Worm (Caenorhabditis elegans) whole organism, midembryonic: ENCODE results near the gene F49F1.17.
"Not testable (repeated sequence)": the region's sequence is repeated elsewhere in the genome, so short reads cannot be mapped to it uniquely, and the experiment has no call there.

Source experiments
- T22C8.4 ChIP-seq: fragments of 200-800 bp; sonication (Bioruptor generic); IDR thresholded peaks from 2 replicates; pipeline ENCODE4 v1.3.6; 2022; ENCODE audit warnings: missing genetic modification characterization, missing compliant biosample characterization
- cog-1 ChIP-seq: sonication (generic microtip); optimal IDR thresholded peaks from 2 replicates; lab custom pipeline; 2016; ENCODE audit warnings: missing genetic modification characterization, missing compliant biosample characterization
- flt-1 ChIP-seq: fragments of 200-800 bp; sonication (Bioruptor generic); IDR thresholded peaks from 2 replicates; pipeline ENCODE4 v1.3.6; 2022; ENCODE audit warnings: missing genetic modification characterization, missing compliant biosample characterization
- klf-2 ChIP-seq: fragments of 200-800 bp; sonication (Bioruptor generic); conservative IDR thresholded peaks from 2 replicates; pipeline ENCODE4 v1.3.6; 2022; ENCODE audit warnings: missing genetic modification reagents, missing genetic modification characterization, missing compliant biosample characterization
- med-1 ChIP-seq: sonication (generic microtip); optimal IDR thresholded peaks from 2 replicates; lab custom pipeline; 2017; ENCODE audit warnings: missing genetic modification characterization, mild to moderate bottlenecking, missing compliant biosample characterization, antibody characterized with exemption, missing genetic modification reagents; ENCODE audit not compliant: insufficient read depth
- ref-1 ChIP-seq: fragments of 200-800 bp; sonication (Bioruptor generic); conservative IDR thresholded peaks from 2 replicates; pipeline ENCODE4 v1.3.6; 2022; ENCODE audit warnings: missing genetic modification reagents, missing genetic modification characterization, missing compliant biosample characterization
- tab-1 ChIP-seq: fragments of 200-800 bp; sonication (Bioruptor generic); IDR thresholded peaks from 2 replicates; pipeline ENCODE4 v1.3.6; 2022; ENCODE audit warnings: missing genetic modification characterization, missing compliant biosample characterization
- ztf-23 ChIP-seq: fragments of 200-800 bp; sonication (Bioruptor generic); IDR thresholded peaks from 2 replicates; pipeline ENCODE4 v1.3.6; 2022; ENCODE audit warnings: missing genetic modification reagents, missing genetic modification characterization, missing compliant biosample characterization
- ztf-29 ChIP-seq: fragments of 200-800 bp; sonication (Bioruptor generic); IDR thresholded peaks from 2 replicates; pipeline ENCODE4 v1.3.6; 2022; ENCODE audit warnings: missing genetic modification reagents, missing genetic modification characterization, missing compliant biosample characterization

Gene F49F1.17

ce11 chrIV:4164392-4164791, 28.7 kb upstream of the F49F1.17 start, which contains the start of gene scrm-8:
TSS of gene scrm-8 (plus strand) at chrIV:4164692.
- TF ChIP-seq ref-1 (GFP tag; lab: Robert Waterston, UW) (no peak), ztf-23 (no peak), klf-2 (GFP tag; lab: Robert Waterston, UW) (no peak), tab-1 (GFP tag; lab: Robert Waterston, UW) (no peak), med-1 (GFP tag; lab: Kevin White, UChicago) (no peak), T22C8.4 (GFP tag; lab: Robert Waterston, UW) (no peak), cog-1 (no peak), flt-1 (GFP tag; lab: Robert Waterston, UW) (no peak), ztf-29 (no peak)

ce11 chrIV:4162121-4162520, 26.5 kb upstream of the F49F1.17 start, which contains the start of gene scrm-5:
TSS of gene scrm-5 (plus strand) at chrIV:4162421.
- TF ChIP-seq ztf-29 (no peak), klf-2 (GFP tag; lab: Robert Waterston, UW) (no peak), ref-1 (GFP tag; lab: Robert Waterston, UW) (no peak), tab-1 (GFP tag; lab: Robert Waterston, UW) (no peak), flt-1 (GFP tag; lab: Robert Waterston, UW) (no peak), med-1 (GFP tag; lab: Kevin White, UChicago) (no peak), cog-1 (no peak), ztf-23 (no peak), T22C8.4 (GFP tag; lab: Robert Waterston, UW) (no peak)

ce11 chrIV:4154641-4155040, 19.0 kb upstream of the F49F1.17 start, which contains the start of gene K08D10.14:
TSS of gene K08D10.14 (plus strand) at chrIV:4154941.
- no peak for TF ChIP-seq T22C8.4 (GFP tag; lab: Robert Waterston, UW)
- TF ChIP-seq ref-1 (GFP tag; lab: Robert Waterston, UW), result no peak
- TF ChIP-seq klf-2 (GFP tag; lab: Robert Waterston, UW), result no peak
- no peak for TF ChIP-seq tab-1 (GFP tag; lab: Robert Waterston, UW)
- TF ChIP-seq ztf-29, result no peak
- TF ChIP-seq flt-1 (GFP tag; lab: Robert Waterston, UW), result no peak
- TF ChIP-seq ztf-23, result no peak
- TF ChIP-seq med-1 (GFP tag; lab: Kevin White, UChicago), result no peak
- no peak for TF ChIP-seq cog-1

- TF ChIP-seq ref-1 (GFP tag; lab: Robert Waterston, UW) (no peak), tab-1 (GFP tag; lab: Robert Waterston, UW) (no peak), ztf-29 (no peak), T22C8.4 (GFP tag; lab: Robert Waterston, UW) (no peak), flt-1 (GFP tag; lab: Robert Waterston, UW) (no peak), med-1 (GFP tag; lab: Kevin White, UChicago) (no peak), ztf-23 (no peak), klf-2 (GFP tag; lab: Robert Waterston, UW) (no peak), cog-1 (no peak)
These were observed 16.5 kb upstream of the F49F1.17 start, which contains the start of the genes K08D10.10 and R07C12.1 for ce11 chrIV:4152143-4152542. TSS of gene K08D10.10 (plus strand) at chrIV:4152235. TSS of gene R07C12.1 (plus strand) at chrIV:4152456.

ce11 chrIV:4150138-4150537, 14.5 kb upstream of the F49F1.17 start:
- TF ChIP-seq ref-1 (GFP tag; lab: Robert Waterston, UW) (no peak), ztf-23 (no peak), ztf-29 (no peak), flt-1 (GFP tag; lab: Robert Waterston, UW) (no peak), klf-2 (GFP tag; lab: Robert Waterston, UW) (no peak), cog-1 (no peak)

ce11 chrIV:4147891-4148290, 12.2 kb upstream of the F49F1.17 start:
- no peak for TF ChIP-seq med-1 (GFP tag; lab: Kevin White, UChicago)
- no peak for TF ChIP-seq klf-2 (GFP tag; lab: Robert Waterston, UW)
- no peak for TF ChIP-seq ztf-29
- no peak for TF ChIP-seq tab-1 (GFP tag; lab: Robert Waterston, UW)
- no peak for TF ChIP-seq T22C8.4 (GFP tag; lab: Robert Waterston, UW)
- no peak for TF ChIP-seq flt-1 (GFP tag; lab: Robert Waterston, UW)
- no peak for TF ChIP-seq ref-1 (GFP tag; lab: Robert Waterston, UW)
- TF ChIP-seq ztf-23, result no peak
- no peak for TF ChIP-seq cog-1

- no peak for TF ChIP-seq ztf-29
- no peak for TF ChIP-seq klf-2 (GFP tag; lab: Robert Waterston, UW)
- no peak for TF ChIP-seq flt-1 (GFP tag; lab: Robert Waterston, UW)
- TF ChIP-seq ref-1 (GFP tag; lab: Robert Waterston, UW), result no peak
These were observed 9.1 kb upstream of the F49F1.17 start, which contains the start of gene R07C12.3 for ce11 chrIV:4144784-4145183. TSS of gene R07C12.3 (plus strand) at chrIV:4145084.

ce11 chrIV:4142986-4143385, 7.3 kb upstream of the F49F1.17 start, which contains the start of gene F49F1.12:
TSS of gene F49F1.12 (minus strand) at chrIV:4143086.
- TF ChIP-seq tab-1 (GFP tag; lab: Robert Waterston, UW); klf-2 (GFP tag; lab: Robert Waterston, UW); cog-1: not testable (repeated sequence)

ce11 chrIV:4141311-4141710, 5.7 kb upstream of the F49F1.17 start, which contains the start of gene F49F1.11:
TSS of gene F49F1.11 (minus strand) at chrIV:4141411.
- TF ChIP-seq med-1 (GFP tag; lab: Kevin White, UChicago) (no peak), cog-1 (no peak), ztf-23 (no peak), flt-1 (GFP tag; lab: Robert Waterston, UW) (no peak), ref-1 (GFP tag; lab: Robert Waterston, UW) (no peak), ztf-29 (no peak), tab-1 (GFP tag; lab: Robert Waterston, UW) (no peak), T22C8.4 (GFP tag; lab: Robert Waterston, UW) (no peak), klf-2 (GFP tag; lab: Robert Waterston, UW) (no peak)

- no peak for TF ChIP-seq flt-1 (GFP tag; lab: Robert Waterston, UW)
- no peak for TF ChIP-seq tab-1 (GFP tag; lab: Robert Waterston, UW)
- TF ChIP-seq ref-1 (GFP tag; lab: Robert Waterston, UW), result no peak
- no peak for TF ChIP-seq med-1 (GFP tag; lab: Kevin White, UChicago)
- TF ChIP-seq cog-1, result no peak
- TF ChIP-seq klf-2 (GFP tag; lab: Robert Waterston, UW), result no peak
These were observed 4.6 kb upstream of the F49F1.17 start, which contains the start of gene F49F1.18 for ce11 chrIV:4140265-4140664. TSS of gene F49F1.18 (minus strand) at chrIV:4140365.
